Worm (Caenorhabditis elegans): ENCODE results near the gene nep-9.

- TF ChIP-seq unc-62 (GFP tag; optimal IDR thresholded peaks at IDR 0.05) (no peak), nhr-28 (tag; optimal IDR thresholded peaks at IDR 0.05) (no peak), tbx-8 (GFP tag; optimal IDR thresholded peaks at IDR 0.05) (no peak), ceh-39 (tag; optimal IDR thresholded peaks at IDR 0.05) (no peak), lin-13 (tag; optimal IDR thresholded peaks at IDR 0.05) (no peak), sptf-1 (tag; optimal IDR thresholded peaks at IDR 0.05) (no peak), unc-39 (tag; optimal IDR thresholded peaks at IDR 0.05) (no peak), lin-32 (GFP tag; optimal IDR thresholded peaks at IDR 0.05) (no peak), ham-2 (GFP tag; optimal IDR thresholded peaks at IDR 0.05) (no peak), hlh-1 (tag; optimal IDR thresholded peaks at IDR 0.05) (no peak), snpc-4 (tag; optimal IDR thresholded peaks at IDR 0.05) (no peak), flh-1 (GFP tag; optimal IDR thresholded peaks at IDR 0.05) (no peak)
These were observed 46.2 kb upstream of the nep-9 start, which contains the start of the genes C16C8.5 and C16C8.16 for ce11 chrII:3445285-3445806.

All from whole organism, mixed stage, embryonic.